Fruit fly (Drosophila melanogaster): ENCODE data around the gene CG10628.

Gene CG10628

DNA sequence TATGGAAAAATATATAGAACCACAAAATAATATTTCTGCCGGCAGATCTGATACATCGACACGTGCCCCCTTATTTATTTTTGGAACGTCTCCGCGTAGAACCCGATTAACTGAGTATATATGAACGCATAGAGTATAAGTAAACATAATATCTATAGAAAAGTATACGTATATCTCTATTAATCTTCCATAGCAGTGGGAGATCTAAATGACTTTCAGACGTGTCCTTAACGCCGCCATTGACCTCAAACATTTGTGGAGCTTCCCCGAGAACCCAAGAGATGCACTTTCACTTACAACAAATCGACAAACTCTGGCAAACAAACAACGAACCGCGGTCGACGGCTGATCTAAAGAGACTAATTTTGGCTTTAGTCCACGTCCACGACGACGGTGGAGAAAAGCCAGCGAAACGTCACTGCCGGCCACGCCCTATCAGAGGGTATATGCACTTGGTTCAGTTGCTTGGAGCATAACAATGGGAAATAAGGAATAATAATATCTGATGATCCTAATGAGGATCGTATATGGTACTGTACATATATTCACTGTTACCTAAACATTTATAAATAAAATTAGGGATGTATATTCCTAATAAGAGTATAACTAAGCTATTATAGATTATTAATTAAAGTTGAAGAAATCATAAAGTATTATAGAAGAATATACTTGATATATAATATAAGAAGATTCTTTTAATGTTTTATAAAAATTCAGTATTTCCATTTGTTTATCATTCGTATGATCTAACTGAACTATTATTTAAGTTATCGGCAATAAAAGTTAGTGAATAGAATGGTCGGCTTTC is 5.6 kb upstream of the CG10628 start, which contains the start of gene fbp (continued):
- peak; percentile 80 for TF ChIP-seq CG8632 (GFP tag; optimal IDR thresholded peaks at IDR 0.05)
- peak; percentile 77 for TF ChIP-seq acj6 (GFP tag; optimal IDR thresholded peaks at IDR 0.05)
- TF ChIP-seq svp (GFP tag) = peak; percentile 85
- peak; percentile 46; the same call in 1 of the 2 replicates for TF ChIP-seq Gug (GFP tag; IDR thresholded peaks at IDR 0.05)
- peak; percentile 50 for TF ChIP-seq CG10669 (GFP tag; optimal IDR thresholded peaks at IDR 0.05)
- TF ChIP-seq dsx (GFP tag; optimal IDR thresholded peaks at IDR 0.05; ENCODE audit: poor library complexity, severe bottlenecking) = peak; percentile 73
- TF ChIP-seq Met (GFP tag; optimal IDR thresholded peaks at IDR 0.05) = peak; percentile 56
- peak; percentile 74 for TF ChIP-seq spab (GFP tag; optimal IDR thresholded peaks at IDR 0.05)
- TF ChIP-seq Smox (GFP tag; optimal IDR thresholded peaks at IDR 0.05) = peak; percentile 47
- peak; percentile 8 for TF ChIP-seq Sox14 (GFP tag; optimal IDR thresholded peaks at IDR 0.05)
- peak; percentile 49 for TF ChIP-seq Lpt (GFP tag; optimal IDR thresholded peaks at IDR 0.05)
- peak; percentile 12 for TF ChIP-seq fd85E (GFP tag; optimal IDR thresholded peaks at IDR 0.05)
- peak; percentile 50 for TF ChIP-seq CG8119 (GFP tag; IDR thresholded peaks at IDR 0.05)
- peak; percentile 79 for TF ChIP-seq CG4318 (GFP tag; optimal IDR thresholded peaks at IDR 0.05)
- TF ChIP-seq fd59A (GFP tag; optimal IDR thresholded peaks at IDR 0.05) = peak; percentile 77
- TF ChIP-seq CG16779 (tag; optimal IDR thresholded peaks at IDR 0.05) = peak; percentile 42
- no peak for TF ChIP-seq CG1621 (tag; optimal IDR thresholded peaks at IDR 0.05)
- TF ChIP-seq esn (GFP tag; optimal IDR thresholded peaks at IDR 0.05) = peak; percentile 76
- peak; percentile 52 for TF ChIP-seq CG11762 (GFP tag; optimal IDR thresholded peaks at IDR 0.05; ENCODE audit: insufficient read depth)
- TF ChIP-seq net (GFP tag; optimal IDR thresholded peaks at IDR 0.05) = peak; percentile 76
- TF ChIP-seq Ets96B (tag; optimal IDR thresholded peaks at IDR 0.05) = peak; percentile 73
- peak; percentile 50 for TF ChIP-seq Hr39 (GFP tag; optimal IDR thresholded peaks at IDR 0.05)
- peak; percentile 38 for TF ChIP-seq Sox102F (GFP tag; optimal IDR thresholded peaks at IDR 0.05)
- TF ChIP-seq Eip75B (GFP tag; optimal IDR thresholded peaks at IDR 0.05) = peak; percentile 12
- peak; percentile 82 for TF ChIP-seq Blimp-1 (GFP tag; optimal IDR thresholded peaks at IDR 0.05)
- peak; percentile 86 for TF ChIP-seq CG34406 (GFP tag; optimal IDR thresholded peaks at IDR 0.05)

DNA sequence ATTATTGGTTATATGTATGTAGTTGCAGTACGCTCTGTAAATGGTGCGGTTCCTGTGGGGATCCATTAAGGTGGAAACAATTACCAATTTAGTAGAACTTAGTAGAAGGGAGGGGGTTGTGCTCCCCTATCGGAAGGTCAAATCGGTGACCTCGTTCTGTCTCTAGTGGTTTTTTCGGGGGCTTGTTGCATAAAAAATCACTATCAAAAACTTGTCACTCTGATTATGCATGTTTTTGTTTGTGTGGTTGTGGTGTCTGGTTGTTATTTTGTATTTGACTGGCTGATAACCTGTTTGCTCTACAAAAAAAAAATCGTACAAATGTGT is 5.0 kb upstream of the CG10628 start:
- TF ChIP-seq Eip78C (GFP tag) (peak; percentile 27), svp (GFP tag) (peak; percentile 91), Ets96B (tag; optimal IDR thresholded peaks at IDR 0.05) (no peak)

DNA sequence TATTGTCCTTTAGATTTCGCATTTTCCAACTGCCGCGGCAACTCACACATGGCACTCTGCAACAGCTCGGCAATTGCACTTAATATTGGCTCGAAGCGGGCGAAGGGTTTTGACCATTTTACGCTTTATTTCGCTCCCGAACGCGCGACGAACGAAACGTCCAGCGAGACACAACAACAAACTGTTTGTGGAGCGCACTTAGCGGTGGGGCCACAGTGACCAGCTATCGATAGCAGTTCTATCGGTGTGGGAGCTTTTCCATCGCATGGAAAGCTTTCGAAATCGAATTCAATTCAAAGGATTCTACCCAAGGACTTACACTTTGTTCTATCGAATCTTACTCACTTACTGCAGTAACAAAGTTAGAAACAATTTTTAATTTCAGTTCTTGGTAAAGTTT is 1.7 kb downstream of the CG10628 start, which contains the start of gene CG10631:
TSS of gene CG10631 (minus strand) at position 189 of the 400 bp plus-strand sequence.
- TF ChIP-seq eg (GFP tag; IDR thresholded peaks at IDR 0.05) = peak; percentile 10; the same call in 1 of the 3 replicates
- no peak for TF ChIP-seq CG9139 (GFP tag; optimal IDR thresholded peaks at IDR 0.05)

DNA sequence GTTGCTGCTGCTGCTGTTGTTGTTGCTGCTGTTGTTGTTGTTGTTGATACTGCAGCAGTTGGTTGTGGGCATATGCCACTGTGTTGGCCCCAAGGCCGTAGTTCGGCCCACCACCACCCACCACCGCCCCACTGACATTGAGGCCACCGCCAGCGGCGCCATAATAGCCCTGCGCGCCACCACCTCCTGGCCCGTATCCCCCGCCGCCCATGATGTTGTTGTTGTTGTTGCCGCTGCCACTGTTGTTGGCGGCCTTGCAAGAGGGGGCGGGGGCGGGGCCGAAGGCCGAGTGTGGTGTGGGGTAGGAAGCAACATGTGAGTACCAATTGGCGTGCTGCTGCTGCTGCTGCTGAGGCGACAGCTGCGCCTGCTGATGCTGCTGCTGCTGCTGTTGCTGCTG is 2.4 kb downstream of the CG10628 start:
- TF ChIP-seq topi (GFP tag; optimal IDR thresholded peaks at IDR 0.05) = no peak
- no peak for TF ChIP-seq CG6276 (GFP tag; optimal IDR thresholded peaks at IDR 0.05)
- TF ChIP-seq OdsH (GFP tag; optimal IDR thresholded peaks at IDR 0.05) = no peak
- TF ChIP-seq CG32006 (GFP tag; optimal IDR thresholded peaks at IDR 0.05) = no peak
- no peak for TF ChIP-seq Sox102F (GFP tag; optimal IDR thresholded peaks at IDR 0.05)
- TF ChIP-seq Eip75B (GFP tag; optimal IDR thresholded peaks at IDR 0.05) = no peak
- no peak for TF ChIP-seq Lpt (GFP tag; optimal IDR thresholded peaks at IDR 0.05)
- TF ChIP-seq Hr38 (GFP tag; optimal IDR thresholded peaks at IDR 0.05) = no peak
- TF ChIP-seq Smox (GFP tag; optimal IDR thresholded peaks at IDR 0.05) = no peak
- no peak for TF ChIP-seq spab (GFP tag; optimal IDR thresholded peaks at IDR 0.05)
- no peak for TF ChIP-seq salr (GFP tag; optimal IDR thresholded peaks at IDR 0.05)
- TF ChIP-seq CG1621 (tag; optimal IDR thresholded peaks at IDR 0.05) = no peak

Data from whole organism, prepupa.